Fruit fly (Drosophila melanogaster) whole organism, embryonic: ENCODE results near the gene Ctr9.

ENCODE experiments used
- Abd-B ChIP-seq: fragments of 200-800 bp; sonication (Bioruptor generic); optimal IDR thresholded peaks from 2 replicates; lab custom pipeline; 2018; ENCODE audit warnings: missing biosample characterization, mild to moderate bottlenecking, missing genetic modification characterization, moderate library complexity
- CG12299 ChIP-seq: fragments of 200-800 bp; sonication (Bioruptor generic); optimal IDR thresholded peaks from 2 replicates; lab custom pipeline; 2018; ENCODE audit warnings: missing biosample characterization, mild to moderate bottlenecking, missing genetic modification characterization
- CG14441 ChIP-seq: fragments of 200-800 bp; sonication (Bioruptor generic); IDR thresholded peaks from 2 replicates; pipeline ENCODE4 v1.3.6; 2022; ENCODE audit warnings: missing biosample characterization, missing genetic modification characterization
- CG14667 ChIP-seq: fragments of 200-800 bp; sonication (Bioruptor generic); IDR thresholded peaks from 2 replicates; pipeline ENCODE4 v1.3.6; 2022; ENCODE audit warnings: missing biosample characterization, missing genetic modification characterization
- CG3065 ChIP-seq: fragments of 200-800 bp; sonication (Bioruptor generic); optimal IDR thresholded peaks from 2 replicates; lab custom pipeline; 2016; ENCODE audit warnings: missing biosample characterization, missing genetic modification characterization
- CG31224 ChIP-seq: fragments of 200-800 bp; sonication (Bioruptor generic); IDR thresholded peaks from 2 replicates; pipeline ENCODE4 v1.3.6; 2022; ENCODE audit warnings: missing biosample characterization, missing genetic modification characterization
- CG3163 ChIP-seq: fragments of 200-800 bp; sonication (Bioruptor generic); optimal IDR thresholded peaks from 3 replicates; lab custom pipeline; 2016; ENCODE audit warnings: missing biosample characterization, missing genetic modification characterization
- CG3281 ChIP-seq: fragments of 200-800 bp; sonication (Bioruptor generic); optimal IDR thresholded peaks from 3 replicates; lab custom pipeline; 2017; ENCODE audit warnings: missing biosample characterization, mild to moderate bottlenecking, missing genetic modification characterization
- CG33557 ChIP-seq: fragments of 200-800 bp; sonication (Bioruptor generic); optimal IDR thresholded peaks from 2 replicates; lab custom pipeline; 2019; ENCODE audit warnings: missing biosample characterization, mild to moderate bottlenecking, missing genetic modification characterization, moderate library complexity
- CG7839 ChIP-seq: fragments of 200-800 bp; sonication (Bioruptor generic); optimal IDR thresholded peaks from 3 replicates; lab custom pipeline; 2018; ENCODE audit warnings: missing biosample characterization, mild to moderate bottlenecking, missing genetic modification characterization, moderate library complexity
- CG7928 ChIP-seq: fragments of 200-800 bp; sonication (Bioruptor generic); optimal IDR thresholded peaks from 2 replicates; lab custom pipeline; 2017; ENCODE audit warnings: missing biosample characterization, mild to moderate bottlenecking, missing genetic modification characterization
- Chrac-16 ChIP-seq: fragments of 200-800 bp; sonication (Bioruptor generic); optimal IDR thresholded peaks from 3 replicates; lab custom pipeline; 2016; ENCODE audit warnings: missing biosample characterization, missing genetic modification characterization
- Deaf1 ChIP-seq: fragments of 200-800 bp; optimal IDR thresholded peaks from 3 replicates; lab custom pipeline; 2019; ENCODE audit warnings: missing biosample characterization, mild to moderate bottlenecking, missing genetic modification characterization, moderate library complexity
- E2f1 ChIP-seq: fragments of 200-800 bp; sonication (Bioruptor generic); IDR thresholded peaks from 2 replicates; pipeline ENCODE4 v1.3.6; 2022; ENCODE audit warnings: missing biosample characterization, missing genetic modification characterization
- H15 ChIP-seq: fragments of 200-800 bp; sonication (Bioruptor generic); IDR thresholded peaks from 3 replicates; pipeline ENCODE4 v1.3.6; 2022; ENCODE audit warnings: missing biosample characterization, missing genetic modification characterization
- H2.0 ChIP-seq: fragments of 200-800 bp; sonication (Bioruptor generic); IDR thresholded peaks from 2 replicates; pipeline ENCODE4 v1.3.6; 2022; ENCODE audit warnings: missing biosample characterization, missing genetic modification characterization
- HmgZ ChIP-seq: fragments of 200-800 bp; sonication (Bioruptor generic); optimal IDR thresholded peaks from 2 replicates; lab custom pipeline; 2018; ENCODE audit warnings: missing biosample characterization, mild to moderate bottlenecking, missing genetic modification characterization
- Hr3 ChIP-seq: fragments of 200-800 bp; sonication (Bioruptor generic); optimal IDR thresholded peaks from 3 replicates; lab custom pipeline; 2016; ENCODE audit warnings: missing biosample characterization, missing genetic modification characterization
- MBD-R2 ChIP-seq: fragments of 200-800 bp; sonication (Bioruptor generic); IDR thresholded peaks from 2 replicates; pipeline ENCODE4 v1.3.6; 2022; ENCODE audit warnings: missing biosample characterization, missing genetic modification characterization
- Mad ChIP-seq: fragments of 200-800 bp; sonication (Bioruptor generic); optimal IDR thresholded peaks from 2 replicates; lab custom pipeline; 2016; ENCODE audit warnings: missing biosample characterization, missing genetic modification characterization
- Mrtf ChIP-seq: fragments of 200-800 bp; sonication (Bioruptor generic); IDR thresholded peaks from 3 replicates; pipeline ENCODE4 v1.3.6; 2022; ENCODE audit warnings: missing biosample characterization, missing genetic modification characterization
- NFAT ChIP-seq: fragments of 200-800 bp; sonication (Bioruptor generic); IDR thresholded peaks from 2 replicates; pipeline ENCODE4 v1.3.6; 2022; ENCODE audit warnings: missing biosample characterization, missing genetic modification characterization
- Oli ChIP-seq: fragments of 200-800 bp; sonication (Bioruptor generic); optimal IDR thresholded peaks from 2 replicates; lab custom pipeline; 2018; ENCODE audit warnings: missing biosample characterization, mild to moderate bottlenecking, missing genetic modification characterization, moderate library complexity
- Rx ChIP-seq: fragments of 200-800 bp; sonication (Bioruptor generic); IDR thresholded peaks from 2 replicates; pipeline ENCODE4 v1.3.6; 2022; ENCODE audit warnings: missing biosample characterization, missing genetic modification characterization
- Side ChIP-seq: fragments of 200-800 bp; sonication (Bioruptor generic); optimal IDR thresholded peaks from 2 replicates; lab custom pipeline; 2016; ENCODE audit warnings: missing biosample characterization, missing genetic modification characterization
- YL-1 ChIP-seq: fragments of 200-800 bp; sonication (Bioruptor generic); optimal IDR thresholded peaks from 3 replicates; lab custom pipeline; 2017; ENCODE audit warnings: missing biosample characterization, mild to moderate bottlenecking, missing genetic modification characterization
- aop ChIP-seq: fragments of 200-800 bp; sonication (Bioruptor generic); IDR thresholded peaks from 2 replicates; pipeline ENCODE4 v1.3.6; 2022; ENCODE audit warnings: missing biosample characterization, missing genetic modification characterization
- ase ChIP-seq: fragments of 200-800 bp; sonication (Bioruptor generic); IDR thresholded peaks from 3 replicates; pipeline ENCODE4 v1.3.6; 2022; ENCODE audit warnings: missing biosample characterization, missing genetic modification characterization
- ash1 ChIP-seq: fragments of 200-800 bp; sonication (Bioruptor generic); optimal IDR thresholded peaks from 2 replicates; lab custom pipeline; 2018; ENCODE audit warnings: missing biosample characterization, mild to moderate bottlenecking, missing genetic modification characterization
- bsh ChIP-seq, 2 experiments: fragments of 200-800 bp; sonication (Bioruptor generic); optimal IDR thresholded peaks; 2 replicates each; lab custom pipeline; 2017 to 2018; ENCODE audit warnings: mild to moderate bottlenecking in 2 of 2, missing biosample characterization in 2 of 2, missing genetic modification characterization in 2 of 2, moderate library complexity in 1 of 2
- dmrt11E ChIP-seq: fragments of 200-800 bp; sonication (Bioruptor generic); optimal IDR thresholded peaks from 3 replicates; lab custom pipeline; 2018; ENCODE audit warnings: missing biosample characterization, mild to moderate bottlenecking, missing genetic modification characterization, moderate library complexity
- dpn ChIP-seq, 2 experiments: fragments of 200-800 bp; sonication (Bioruptor generic); optimal IDR thresholded peaks; 3 replicates each; lab custom pipeline; 2016; ENCODE audit warnings: missing biosample characterization in 2 of 2, missing genetic modification characterization in 2 of 2
- gsb-n ChIP-seq: fragments of 200-800 bp; sonication (Bioruptor generic); optimal IDR thresholded peaks from 3 replicates; lab custom pipeline; 2018; ENCODE audit warnings: missing biosample characterization, mild to moderate bottlenecking, missing genetic modification characterization
- hkb ChIP-seq, 2 experiments: fragments of 200-800 bp in 1 of 2; fragments of >200 bp in 1 of 2; sonication (Bioruptor generic) in 1 of 2; IDR thresholded peaks in 1 of 2; optimal IDR thresholded peaks in 1 of 2; 2 replicates each; pipeline versions ENCODE4 v1.3.6 to Lab custom; 2017 to 2022; ENCODE audit warnings: missing biosample characterization in 1 of 2, missing genetic modification characterization in 1 of 2
- inv ChIP-seq: fragments of 200-800 bp; sonication (Bioruptor generic); IDR thresholded peaks from 2 replicates; pipeline ENCODE4 v1.3.6; 2022; ENCODE audit warnings: missing biosample characterization, missing genetic modification characterization; ENCODE audit not compliant: partially characterized antibody
- klu ChIP-seq: fragments of 200-800 bp; sonication (Bioruptor generic); IDR thresholded peaks from 2 replicates; pipeline ENCODE4 v1.3.6; 2022; ENCODE audit warnings: missing biosample characterization, missing genetic modification characterization
- lilli ChIP-seq: fragments of 200-800 bp; sonication (Bioruptor generic); optimal IDR thresholded peaks from 3 replicates; lab custom pipeline; 2016; ENCODE audit warnings: missing biosample characterization, missing genetic modification characterization
- lmd ChIP-seq: fragments of 200-800 bp; sonication (Bioruptor generic); IDR thresholded peaks from 2 replicates; pipeline ENCODE4 v1.3.6; 2022; ENCODE audit warnings: missing biosample characterization, missing genetic modification characterization
- otp ChIP-seq: fragments of 200-800 bp; sonication (Bioruptor generic); IDR thresholded peaks from 3 replicates; pipeline ENCODE4, ENCODE4 v1.3.6; 2022; ENCODE audit warnings: missing biosample characterization, missing genetic modification characterization
- pb ChIP-seq: fragments of 200-800 bp; sonication (Bioruptor generic); optimal IDR thresholded peaks from 3 replicates; lab custom pipeline; 2016; ENCODE audit warnings: missing biosample characterization, missing genetic modification characterization
- pfk ChIP-seq: fragments of 200-800 bp; sonication (Bioruptor generic); optimal IDR thresholded peaks from 2 replicates; lab custom pipeline; 2018; ENCODE audit warnings: missing biosample characterization, mild to moderate bottlenecking, missing genetic modification characterization, moderate library complexity
- pum ChIP-seq: fragments of 200-800 bp; sonication (Bioruptor generic); optimal IDR thresholded peaks from 2 replicates; lab custom pipeline; 2016; ENCODE audit warnings: missing biosample characterization, missing genetic modification characterization
- repo ChIP-seq: fragments of 200-800 bp; sonication (Bioruptor generic); optimal IDR thresholded peaks from 2 replicates; lab custom pipeline; 2016; ENCODE audit warnings: missing biosample characterization, missing genetic modification characterization
- salm ChIP-seq: fragments of 200-800 bp; sonication (Bioruptor generic); optimal IDR thresholded peaks from 2 replicates; lab custom pipeline; 2018; ENCODE audit warnings: missing biosample characterization, mild to moderate bottlenecking, missing genetic modification characterization
- sqz ChIP-seq: fragments of 200-800 bp; sonication (Bioruptor generic); optimal IDR thresholded peaks from 3 replicates; lab custom pipeline; 2018; ENCODE audit warnings: missing biosample characterization, mild to moderate bottlenecking, missing genetic modification characterization
- stc ChIP-seq: fragments of 200-800 bp; sonication (Bioruptor generic); IDR thresholded peaks from 2 replicates; pipeline ENCODE4 v1.3.6; 2022; ENCODE audit warnings: missing biosample characterization, missing genetic modification characterization
- sug ChIP-seq: fragments of 200-800 bp; optimal IDR thresholded peaks from 2 replicates; lab custom pipeline; 2019; ENCODE audit warnings: missing biosample characterization, mild to moderate bottlenecking, missing genetic modification characterization, moderate library complexity
- trem ChIP-seq: fragments of 200-800 bp; optimal IDR thresholded peaks from 3 replicates; lab custom pipeline; 2019; ENCODE audit warnings: missing biosample characterization, mild to moderate bottlenecking, missing genetic modification characterization, moderate library complexity
- trh ChIP-seq: fragments of 200-800 bp; sonication (Bioruptor generic); optimal IDR thresholded peaks from 2 replicates; lab custom pipeline; 2016; ENCODE audit warnings: missing biosample characterization, missing genetic modification characterization
- vvl ChIP-seq: fragments of 200-800 bp; sonication (Bioruptor generic); IDR thresholded peaks from 2 replicates; pipeline ENCODE4 v1.3.6; 2022; ENCODE audit warnings: missing biosample characterization, missing genetic modification characterization
- wor ChIP-seq: fragments of 200-800 bp; sonication (Bioruptor generic); IDR thresholded peaks from 2 replicates; pipeline ENCODE4 v1.3.6; 2022; ENCODE audit warnings: missing biosample characterization, missing genetic modification characterization

Gene Ctr9

DNA sequence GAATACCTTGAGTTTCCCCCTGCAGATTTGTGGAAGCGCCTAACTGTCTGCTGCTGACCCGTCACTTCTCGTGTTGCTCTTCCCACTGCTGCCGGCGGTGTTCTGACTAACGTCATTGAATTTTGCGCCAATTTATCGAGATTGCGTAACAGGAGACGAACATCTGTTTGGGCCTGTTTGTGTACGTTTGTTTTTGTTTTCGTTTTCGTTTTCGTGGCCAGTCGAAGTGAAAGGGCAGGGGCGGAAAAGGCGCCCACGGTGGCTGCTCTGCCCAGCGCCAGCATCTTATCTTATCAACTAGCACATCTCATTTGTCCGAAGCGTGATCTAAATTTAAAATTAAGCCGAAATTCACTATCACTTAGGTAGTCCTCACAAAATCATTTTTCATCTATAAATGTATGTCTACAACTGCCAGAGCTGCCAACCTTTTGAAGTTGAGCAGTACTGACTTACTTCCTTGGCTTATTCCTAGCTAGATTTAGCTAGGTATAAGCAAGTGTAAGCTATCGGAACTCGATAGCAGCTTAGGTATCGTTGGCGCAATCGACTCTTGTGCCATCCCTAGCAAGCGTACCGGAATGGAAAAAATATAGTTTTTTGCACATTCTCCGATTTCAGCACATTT lies at the start of gene Ctr9, which contains the start of gene Nt5a (continued):
- TF ChIP-seq Abd-B (peak; percentile 53), gsb-n (no peak), wor (GFP tag; lab: Robert Waterston, UW) (no peak), ase (GFP tag; lab: Robert Waterston, UW) (no peak), E2f1 (no peak), Rx (GFP tag; lab: Robert Waterston, UW) (no peak), CG3065 (GFP tag; lab: Kevin White, UChicago) (no peak), repo (GFP tag; lab: Kevin White, UChicago) (peak; percentile 40), inv (GFP tag; lab: Robert Waterston, UW) (peak; percentile 68), H15 (GFP tag; lab: Robert Waterston, UW) (no peak), dmrt11E (tag; lab: Kevin White, UChicago) (peak; percentile 31), dpn (GFP tag; optimal IDR thresholded peaks at IDR 0.05; lab: Kevin White, UChicago) (peak; percentile 55 to 72), CG33557 (GFP tag; lab: Kevin White, UChicago) (peak; percentile 19), lilli (GFP tag; lab: Kevin White, UChicago) (peak; percentile 85), pb (peak; percentile 5)

DNA sequence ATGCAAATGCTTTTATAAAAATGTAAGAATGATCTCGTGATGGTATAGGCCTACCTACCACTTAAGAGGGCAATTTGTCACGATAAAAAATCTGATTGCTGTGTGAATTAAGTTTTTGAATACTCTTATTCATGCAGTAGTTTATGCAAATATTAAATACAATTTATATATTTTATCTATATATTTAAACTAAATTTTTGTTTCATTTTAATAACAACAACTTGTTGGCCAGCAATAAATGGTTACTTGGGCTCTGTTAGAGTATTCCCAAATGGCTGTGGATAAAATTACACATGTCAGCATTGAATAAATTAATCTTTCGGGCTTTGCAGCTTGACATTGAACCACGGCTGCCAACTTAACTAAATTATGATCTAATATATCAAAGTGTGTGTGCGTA lies 48.5 kb upstream of the Ctr9 start:
- no peak for TF ChIP-seq CG14667
- TF ChIP-seq otp (GFP tag; lab: Robert Waterston, UW), result no peak
- TF ChIP-seq CG7928 (GFP tag; lab: Kevin White, UChicago), result no peak
- TF ChIP-seq HmgZ (tag; lab: Kevin White, UChicago), result no peak
- TF ChIP-seq CG31224 (GFP tag; lab: Robert Waterston, UW), result no peak
- TF ChIP-seq bsh (GFP tag; optimal IDR thresholded peaks at IDR 0.05; lab: Kevin White, UChicago), result no peak
- no peak for TF ChIP-seq ash1 (GFP tag; lab: Kevin White, UChicago)
- TF ChIP-seq klu (GFP tag; lab: Robert Waterston, UW), result no peak
- TF ChIP-seq CG3163 (GFP tag; lab: Kevin White, UChicago), result no peak
- no peak for TF ChIP-seq trh (GFP tag; lab: Kevin White, UChicago)
- no peak for TF ChIP-seq Deaf1 (tag; lab: Kevin White, UChicago)
- TF ChIP-seq stc (GFP tag; lab: Robert Waterston, UW), result no peak
- TF ChIP-seq sug, result no peak
- TF ChIP-seq trem, result no peak
- TF ChIP-seq hkb (optimal IDR thresholded peaks at IDR 0.05; lab: Kevin White, UChicago), result no peak
- no peak for TF ChIP-seq hkb (GFP tag; IDR thresholded peaks at IDR 0.05; lab: Robert Waterston, UW)
- no peak for TF ChIP-seq vvl (GFP tag; lab: Robert Waterston, UW)
- no peak for TF ChIP-seq CG3065 (GFP tag; lab: Kevin White, UChicago)
- TF ChIP-seq CG12299, result no peak
- no peak for TF ChIP-seq NFAT
- no peak for TF ChIP-seq MBD-R2 (GFP tag; lab: Robert Waterston, UW)
- TF ChIP-seq CG7839 (tag; lab: Kevin White, UChicago), result peak; percentile 40
- TF ChIP-seq H2.0 (GFP tag; lab: Robert Waterston, UW), result no peak
- peak; percentile 41; the same call in 1 of the 2 replicates for TF ChIP-seq CG14441 (GFP tag; lab: Robert Waterston, UW)
- TF ChIP-seq CG3281 (GFP tag; lab: Kevin White, UChicago), result no peak
- TF ChIP-seq pum (GFP tag; lab: Kevin White, UChicago), result no peak
- TF ChIP-seq Side (GFP tag; lab: Kevin White, UChicago), result no peak
- TF ChIP-seq Hr3 (GFP tag; lab: Kevin White, UChicago), result no peak
- no peak for TF ChIP-seq Mad
- no peak for TF ChIP-seq YL-1 (GFP tag; lab: Kevin White, UChicago)
- TF ChIP-seq salm, result no peak
- peak; percentile 27; the same call in 1 of the 2 replicates for TF ChIP-seq lmd (GFP tag; lab: Robert Waterston, UW)
- TF ChIP-seq Chrac-16, result no peak
- no peak for TF ChIP-seq Mrtf (GFP tag; lab: Robert Waterston, UW)
- no peak for TF ChIP-seq aop (GFP tag; lab: Robert Waterston, UW)
- no peak for TF ChIP-seq Oli (tag; lab: Kevin White, UChicago)
- no peak for TF ChIP-seq sqz
- no peak for TF ChIP-seq pfk (GFP tag; lab: Kevin White, UChicago)
